Worm (Caenorhabditis elegans) whole organism, mixed stage, embryonic: ENCODE measurements around the gene sel-9.

Experiments
- M03D4.4 ChIP-seq: sonication (generic microtip); optimal IDR thresholded peaks from 2 replicates; lab custom pipeline; 2017; ENCODE audit warnings: mild to moderate bottlenecking, missing genetic modification characterization, missing compliant biosample characterization
- blmp-1 ChIP-seq: fragments of 150-350 bp; optimal IDR thresholded peaks from 2 replicates; lab custom pipeline; 2014; ENCODE audit warnings: missing biosample characterization, missing genetic modification characterization
- ceh-39 ChIP-seq: fragments of 150-350 bp; optimal IDR thresholded peaks from 2 replicates; lab custom pipeline; 2014; ENCODE audit warnings: missing biosample characterization, missing genetic modification characterization
- ceh-83 ChIP-seq: fragments of 200-800 bp; sonication (Bioruptor generic); optimal IDR thresholded peaks from 2 replicates; lab custom pipeline; 2018; ENCODE audit warnings: mild to moderate bottlenecking, missing genetic modification characterization, missing compliant biosample characterization
- ces-1 ChIP-seq: fragments of 150-350 bp; optimal IDR thresholded peaks from 2 replicates; lab custom pipeline; 2014; ENCODE audit warnings: missing biosample characterization, missing genetic modification reagents, missing genetic modification characterization
- cnd-1 ChIP-seq: fragments of 200-800 bp; sonication (Bioruptor generic); optimal IDR thresholded peaks from 2 replicates; lab custom pipeline; 2018; ENCODE audit warnings: mild to moderate bottlenecking, missing genetic modification characterization, missing compliant biosample characterization
- drap-1 ChIP-seq: fragments of 200-800 bp; sonication (Bioruptor generic); optimal IDR thresholded peaks from 3 replicates; lab custom pipeline; 2018; ENCODE audit warnings: mild to moderate bottlenecking, missing genetic modification characterization, missing compliant biosample characterization
- elt-1 ChIP-seq: sonication (generic microtip); optimal IDR thresholded peaks from 2 replicates; lab custom pipeline; 2017; ENCODE audit warnings: missing genetic modification characterization, mild to moderate bottlenecking, missing compliant biosample characterization, antibody characterized with exemption, moderate library complexity, borderline replicate concordance; ENCODE audit not compliant: insufficient read depth
- elt-3 ChIP-seq: fragments of 150-350 bp; optimal IDR thresholded peaks from 2 replicates; lab custom pipeline; 2014; ENCODE audit warnings: missing biosample characterization, missing genetic modification characterization
- flh-1 ChIP-seq: fragments of 200-800 bp; sonication (Bioruptor generic); optimal IDR thresholded peaks from 2 replicates; lab custom pipeline; 2018; ENCODE audit warnings: mild to moderate bottlenecking, missing genetic modification characterization, moderate library complexity, missing compliant biosample characterization
- ham-2 ChIP-seq: fragments of 200-800 bp; sonication (Bioruptor generic); optimal IDR thresholded peaks from 2 replicates; lab custom pipeline; 2018; ENCODE audit warnings: mild to moderate bottlenecking, missing genetic modification characterization, missing compliant biosample characterization
- hlh-1 ChIP-seq: fragments of 150-350 bp; optimal IDR thresholded peaks from 2 replicates; lab custom pipeline; 2014; ENCODE audit warnings: missing biosample characterization, missing genetic modification reagents, missing genetic modification characterization
- lin-13 ChIP-seq: fragments of 150-350 bp; optimal IDR thresholded peaks from 2 replicates; lab custom pipeline; 2014; ENCODE audit warnings: missing biosample characterization, missing genetic modification characterization
- lin-32 ChIP-seq: fragments of 200-800 bp; sonication (Bioruptor generic); optimal IDR thresholded peaks from 2 replicates; lab custom pipeline; 2018; ENCODE audit warnings: mild to moderate bottlenecking, missing genetic modification characterization, missing compliant biosample characterization
- mab-5 ChIP-seq: fragments of 150-350 bp; optimal IDR thresholded peaks from 2 replicates; lab custom pipeline; 2014; ENCODE audit warnings: missing biosample characterization, missing genetic modification characterization
- mep-1 ChIP-seq: fragments of 150-350 bp; optimal IDR thresholded peaks from 2 replicates; lab custom pipeline; 2017; ENCODE audit warnings: missing biosample characterization, missing genetic modification reagents, missing genetic modification characterization, inconsistent platforms
- mls-2 ChIP-seq: sonication (generic microtip); optimal IDR thresholded peaks from 2 replicates; lab custom pipeline; 2016; ENCODE audit warnings: mild to moderate bottlenecking, missing genetic modification characterization, moderate library complexity, missing compliant biosample characterization
- nhr-12 ChIP-seq: fragments of 150-350 bp; optimal IDR thresholded peaks from 2 replicates; lab custom pipeline; 2014; ENCODE audit warnings: missing biosample characterization, missing genetic modification characterization
- nhr-28 ChIP-seq: fragments of 150-350 bp; optimal IDR thresholded peaks from 2 replicates; lab custom pipeline; 2014; ENCODE audit warnings: missing biosample characterization, missing genetic modification characterization
- pha-4 ChIP-seq: fragments of 150-350 bp; optimal IDR thresholded peaks from 2 replicates; lab custom pipeline; 2018; ENCODE audit warnings: missing biosample characterization, missing genetic modification reagents, missing genetic modification characterization
- sem-2 ChIP-seq: fragments of 200-800 bp; sonication (Bioruptor generic); optimal IDR thresholded peaks from 2 replicates; lab custom pipeline; 2018; ENCODE audit warnings: mild to moderate bottlenecking, missing genetic modification characterization, missing compliant biosample characterization
- snpc-4 ChIP-seq: fragments of 150-350 bp; optimal IDR thresholded peaks from 2 replicates; lab custom pipeline; 2014; ENCODE audit warnings: missing biosample characterization, missing genetic modification characterization
- sptf-1 ChIP-seq: sonication (generic microtip); optimal IDR thresholded peaks from 2 replicates; lab custom pipeline; 2017; ENCODE audit warnings: mild to moderate bottlenecking, missing genetic modification characterization, moderate library complexity, missing compliant biosample characterization
- tbx-8 ChIP-seq: fragments of 200-800 bp; sonication (Bioruptor generic); optimal IDR thresholded peaks from 2 replicates; lab custom pipeline; 2018; ENCODE audit warnings: mild to moderate bottlenecking, missing genetic modification characterization, moderate library complexity, missing compliant biosample characterization
- unc-120 ChIP-seq: sonication (generic microtip); optimal IDR thresholded peaks from 2 replicates; lab custom pipeline; 2017; ENCODE audit warnings: missing genetic modification characterization, missing compliant biosample characterization; ENCODE audit not compliant: poor library complexity, severe bottlenecking
- unc-39 ChIP-seq: fragments of 150-350 bp; optimal IDR thresholded peaks from 2 replicates; lab custom pipeline; 2014; ENCODE audit warnings: missing biosample characterization, missing genetic modification characterization
- unc-62 ChIP-seq: fragments of 150-350 bp; optimal IDR thresholded peaks from 2 replicates; lab custom pipeline; 2014; ENCODE audit warnings: missing biosample characterization, missing genetic modification reagents, missing genetic modification characterization
- zip-8 ChIP-seq: fragments of 150-350 bp; optimal IDR thresholded peaks from 2 replicates; lab custom pipeline; 2014; ENCODE audit warnings: missing biosample characterization, missing genetic modification characterization

Gene sel-9

ce11 chrV:8259016-8259415 is 43.4 kb downstream of the sel-9 start, which contains the start of gene C16D9.1:
Gene C16D9.1 (plus strand): TSS chrV:8259316.
- TF ChIP-seq unc-62 (GFP tag; lab: Kevin White, UChicago) = no peak
- TF ChIP-seq lin-32 (GFP tag; lab: Kevin White, UChicago) = no peak
- TF ChIP-seq M03D4.4 = no peak
- TF ChIP-seq nhr-28 (tag; lab: Kevin White, UChicago) = no peak
- TF ChIP-seq drap-1 (GFP tag; lab: Kevin White, UChicago) = no peak
- TF ChIP-seq sptf-1 (tag; lab: Kevin White, UChicago) = no peak
- no peak for TF ChIP-seq elt-3 (tag; lab: Kevin White, UChicago)
- TF ChIP-seq mls-2 (tag; lab: Kevin White, UChicago) = no peak
- TF ChIP-seq sem-2 = no peak
- TF ChIP-seq cnd-1 = no peak
- TF ChIP-seq flh-1 = no peak
- TF ChIP-seq snpc-4 (tag; lab: Kevin White, UChicago) = no peak
- no peak for TF ChIP-seq tbx-8
- TF ChIP-seq ham-2 (GFP tag; lab: Kevin White, UChicago) = no peak
- no peak for TF ChIP-seq elt-1 (tag; lab: Kevin White, UChicago)
- TF ChIP-seq pha-4 = no peak
- no peak for TF ChIP-seq mab-5 (tag; lab: Kevin White, UChicago)
- TF ChIP-seq nhr-12 = no peak
- no peak for TF ChIP-seq zip-8 (tag; lab: Kevin White, UChicago)

DNA sequence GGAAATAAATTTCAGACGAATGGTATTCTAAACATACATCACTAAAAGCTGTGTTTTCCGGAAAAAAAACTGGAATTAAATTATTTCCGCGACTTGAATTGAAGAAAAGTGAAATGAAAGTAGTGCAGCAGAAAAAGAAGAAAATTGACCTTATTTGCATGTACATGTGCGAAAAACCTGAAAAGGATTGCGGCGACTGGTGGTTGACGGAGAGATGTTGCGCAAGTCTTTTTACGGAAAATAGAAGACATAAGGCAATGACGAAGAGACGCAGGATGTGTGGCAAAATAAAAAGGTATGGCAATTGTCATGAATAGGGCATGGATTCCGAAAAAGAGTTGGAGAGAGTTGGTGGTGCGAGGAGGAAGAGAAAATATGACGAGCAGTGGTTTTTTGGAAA is 47.4 kb downstream of the sel-9 start:
- TF ChIP-seq unc-39 (tag; lab: Kevin White, UChicago) = no peak
- TF ChIP-seq snpc-4 (tag; lab: Kevin White, UChicago) = no peak
- TF ChIP-seq drap-1 (GFP tag; lab: Kevin White, UChicago) = no peak
- no peak for TF ChIP-seq unc-62 (GFP tag; lab: Kevin White, UChicago)
- TF ChIP-seq blmp-1 (tag; lab: Kevin White, UChicago) = peak; percentile 50
- peak; percentile 74 for TF ChIP-seq zip-8 (tag; lab: Kevin White, UChicago)
- no peak for TF ChIP-seq M03D4.4
- no peak for TF ChIP-seq cnd-1

- TF ChIP-seq ces-1 (GFP tag; lab: Kevin White, UChicago) (peak; percentile 99), unc-62 (GFP tag; lab: Kevin White, UChicago) (no peak)
Measured at ce11 chrV:8253946-8254345, 48.4 kb downstream of the sel-9 start.

ce11 chrV:8252532-8252931 is 49.8 kb downstream of the sel-9 start:
- TF ChIP-seq snpc-4 (tag; lab: Kevin White, UChicago) (no peak), tbx-8 (no peak), cnd-1 (no peak), nhr-28 (tag; lab: Kevin White, UChicago) (no peak), M03D4.4 (no peak), mab-5 (tag; lab: Kevin White, UChicago) (peak; percentile 53), hlh-1 (tag; lab: Kevin White, UChicago) (peak; percentile 15), mep-1 (tag; lab: Kevin White, UChicago) (no peak), unc-62 (GFP tag; lab: Kevin White, UChicago) (peak; percentile 84), flh-1 (no peak), lin-13 (tag; lab: Kevin White, UChicago) (no peak), ceh-83 (GFP tag; lab: Kevin White, UChicago) (no peak), ham-2 (GFP tag; lab: Kevin White, UChicago) (no peak), unc-120 (tag; lab: Kevin White, UChicago) (no peak), ceh-39 (tag; lab: Kevin White, UChicago) (no peak), zip-8 (tag; lab: Kevin White, UChicago) (no peak), lin-32 (GFP tag; lab: Kevin White, UChicago) (no peak)
